Worm (Caenorhabditis elegans) whole organism, L2 larva: Measurements from ENCODE around the gene F44F4.15.

Experiments used
- C34F6.9 ChIP-seq: fragments of 150-350 bp; optimal IDR thresholded peaks from 2 replicates; lab custom pipeline; 2014; ENCODE audit warnings: missing biosample characterization, missing genetic modification characterization
- F13H6.1 ChIP-seq: sonication (generic microtip); optimal IDR thresholded peaks from 2 replicates; lab custom pipeline; 2016; ENCODE audit warnings: missing genetic modification characterization, missing compliant biosample characterization
- R02D3.7 ChIP-seq: fragments of 150-350 bp; optimal IDR thresholded peaks from 2 replicates; lab custom pipeline; 2014; ENCODE audit warnings: missing biosample characterization, missing genetic modification characterization
- ZK546.5 ChIP-seq: sonication (generic microtip); optimal IDR thresholded peaks from 2 replicates; lab custom pipeline; 2017; ENCODE audit warnings: missing biosample characterization, missing genetic modification characterization
- alr-1 ChIP-seq: fragments of 150-350 bp; optimal IDR thresholded peaks from 2 replicates; lab custom pipeline; 2014; ENCODE audit warnings: missing biosample characterization, missing genetic modification characterization
- aly-2 ChIP-seq: fragments of 150-350 bp; optimal IDR thresholded peaks from 2 replicates; lab custom pipeline; 2014; ENCODE audit warnings: missing biosample characterization, missing genetic modification characterization
- ama-1 ChIP-seq: fragments of 150-350 bp; optimal IDR thresholded peaks from 2 replicates; lab custom pipeline; 2018; ENCODE audit warnings: inconsistent platforms
- blmp-1 ChIP-seq: sonication (generic microtip); optimal IDR thresholded peaks from 2 replicates; lab custom pipeline; 2017; ENCODE audit warnings: missing genetic modification characterization, mild to moderate bottlenecking, missing compliant biosample characterization, antibody characterized with exemption, moderate library complexity; ENCODE audit not compliant: insufficient read depth
- ceh-16 ChIP-seq: fragments of 150-350 bp; optimal IDR thresholded peaks from 2 replicates; lab custom pipeline; 2014; ENCODE audit warnings: missing biosample characterization, missing genetic modification characterization
- ceh-82 ChIP-seq: fragments of 150-350 bp; optimal IDR thresholded peaks from 2 replicates; lab custom pipeline; 2014; ENCODE audit warnings: missing biosample characterization, missing genetic modification characterization
- crh-2 ChIP-seq: sonication (generic microtip); optimal IDR thresholded peaks from 2 replicates; lab custom pipeline; 2017; ENCODE audit warnings: missing biosample characterization, missing genetic modification characterization
- dmd-4 ChIP-seq: sonication (generic microtip); optimal IDR thresholded peaks from 2 replicates; lab custom pipeline; 2017; ENCODE audit warnings: missing biosample characterization, missing genetic modification characterization
- egl-27 ChIP-seq: sonication (generic microtip); optimal IDR thresholded peaks from 3 replicates; lab custom pipeline; 2017; ENCODE audit warnings: missing biosample characterization, missing genetic modification reagents, missing genetic modification characterization
- elt-1 ChIP-seq: fragments of 150-350 bp; optimal IDR thresholded peaks from 2 replicates; lab custom pipeline; 2014; ENCODE audit warnings: missing biosample characterization, missing genetic modification characterization
- elt-3 ChIP-seq: sonication (generic microtip); optimal IDR thresholded peaks from 2 replicates; lab custom pipeline; 2017; ENCODE audit warnings: missing biosample characterization, missing genetic modification characterization
- fos-1 ChIP-seq: fragments of 150-350 bp; optimal IDR thresholded peaks from 2 replicates; lab custom pipeline; 2014; ENCODE audit warnings: missing biosample characterization, missing genetic modification characterization
- gmeb-1 ChIP-seq: fragments of 150-350 bp; optimal IDR thresholded peaks from 2 replicates; lab custom pipeline; 2014; ENCODE audit warnings: missing biosample characterization, missing genetic modification characterization
- lin-11 ChIP-seq: fragments of 150-350 bp; sonication (generic microtip); optimal IDR thresholded peaks from 2 replicates; lab custom pipeline; 2014; ENCODE audit warnings: missing biosample characterization, missing genetic modification characterization, inconsistent platforms, mixed read lengths
- lin-13 ChIP-seq: fragments of 150-350 bp; optimal IDR thresholded peaks from 2 replicates; lab custom pipeline; 2014; ENCODE audit warnings: missing biosample characterization, missing genetic modification reagents, missing genetic modification characterization
- lin-39 ChIP-seq: fragments of 150-350 bp; optimal IDR thresholded peaks from 2 replicates; lab custom pipeline; 2014; ENCODE audit warnings: missing biosample characterization, missing genetic modification reagents, missing genetic modification characterization
- lsy-2 ChIP-seq, 2 experiments: fragments of 150-350 bp in 1 of 2; sonication (generic microtip) in 1 of 2; optimal IDR thresholded peaks; 2 replicates each; lab custom pipeline; 2014 to 2017; ENCODE audit warnings: missing biosample characterization in 2 of 2, missing genetic modification characterization in 2 of 2
- mab-5 ChIP-seq: fragments of 150-350 bp; optimal IDR thresholded peaks from 2 replicates; lab custom pipeline; 2014; ENCODE audit warnings: missing biosample characterization, missing genetic modification characterization
- mbf-1 ChIP-seq: sonication (generic microtip); optimal IDR thresholded peaks from 2 replicates; lab custom pipeline; 2017; ENCODE audit warnings: missing biosample characterization, missing genetic modification characterization
- mdl-1 ChIP-seq, 2 experiments: fragments of 150-350 bp in 1 of 2; sonication (generic microtip) in 1 of 2; optimal IDR thresholded peaks; 2 replicates each; lab custom pipeline; 2017; ENCODE audit warnings: missing biosample characterization in 2 of 2, missing genetic modification characterization in 2 of 2
- nhr-10 ChIP-seq: sonication (generic microtip); optimal IDR thresholded peaks from 2 replicates; lab custom pipeline; 2017; ENCODE audit warnings: missing biosample characterization, missing genetic modification characterization
- nhr-11 ChIP-seq: fragments of 150-350 bp; optimal IDR thresholded peaks from 2 replicates; lab custom pipeline; 2014; ENCODE audit warnings: missing biosample characterization, missing genetic modification characterization
- nhr-12 ChIP-seq: fragments of 150-350 bp; optimal IDR thresholded peaks from 2 replicates; lab custom pipeline; 2014; ENCODE audit warnings: missing biosample characterization, missing genetic modification characterization
- nhr-21 ChIP-seq: fragments of 150-350 bp; optimal IDR thresholded peaks from 2 replicates; lab custom pipeline; 2014; ENCODE audit warnings: missing biosample characterization, missing genetic modification characterization
- nhr-23 ChIP-seq: fragments of 150-350 bp; optimal IDR thresholded peaks from 2 replicates; lab custom pipeline; 2014; ENCODE audit warnings: missing biosample characterization, missing genetic modification reagents, missing genetic modification characterization
- nhr-237 ChIP-seq: fragments of 150-350 bp; optimal IDR thresholded peaks from 2 replicates; lab custom pipeline; 2014; ENCODE audit warnings: missing biosample characterization, missing genetic modification characterization
- nhr-25 ChIP-seq: fragments of 150-350 bp; sonication (generic microtip); optimal IDR thresholded peaks from 3 replicates; lab custom pipeline; 2014; ENCODE audit warnings: missing biosample characterization, missing genetic modification characterization
- nhr-6 ChIP-seq: fragments of 150-350 bp; optimal IDR thresholded peaks from 2 replicates; lab custom pipeline; 2014; ENCODE audit warnings: missing biosample characterization, missing genetic modification characterization
- peb-1 ChIP-seq: fragments of 150-350 bp; optimal IDR thresholded peaks from 2 replicates; lab custom pipeline; 2014; ENCODE audit warnings: missing biosample characterization, missing genetic modification characterization
- sem-4 ChIP-seq: fragments of 150-350 bp; optimal IDR thresholded peaks from 2 replicates; lab custom pipeline; 2014; ENCODE audit warnings: missing biosample characterization, missing genetic modification reagents, missing genetic modification characterization
- skn-1 ChIP-seq: sonication (generic microtip); optimal IDR thresholded peaks from 2 replicates; lab custom pipeline; 2017; ENCODE audit warnings: missing biosample characterization, missing genetic modification characterization
- sma-3 ChIP-seq: sonication (generic microtip); optimal IDR thresholded peaks from 2 replicates; lab custom pipeline; 2016; ENCODE audit warnings: missing genetic modification reagents, missing genetic modification characterization, missing compliant biosample characterization
- sma-9 ChIP-seq, 2 experiments: fragments of 150-350 bp in 1 of 2; sonication (generic microtip) in 1 of 2; optimal IDR thresholded peaks; 2 replicates each; lab custom pipeline; 2014 to 2016; ENCODE audit warnings: missing genetic modification characterization in 2 of 2, mild to moderate bottlenecking in 1 of 2, missing biosample characterization in 1 of 2, missing compliant biosample characterization in 1 of 2, missing genetic modification reagents in 1 of 2, moderate library complexity in 1 of 2
- snpc-4 ChIP-seq: fragments of 150-350 bp; optimal IDR thresholded peaks from 2 replicates; lab custom pipeline; 2014; ENCODE audit warnings: missing biosample characterization, missing genetic modification characterization
- unc-39 ChIP-seq: fragments of 150-350 bp; optimal IDR thresholded peaks from 2 replicates; lab custom pipeline; 2014; ENCODE audit warnings: missing biosample characterization, missing genetic modification characterization
- unc-55 ChIP-seq: fragments of 150-350 bp; sonication (generic microtip); optimal IDR thresholded peaks from 3 replicates; lab custom pipeline; 2014; ENCODE audit warnings: missing biosample characterization, missing genetic modification reagents, missing genetic modification characterization
- unc-62 ChIP-seq: fragments of 150-350 bp; optimal IDR thresholded peaks from 2 replicates; lab custom pipeline; 2014; ENCODE audit warnings: missing biosample characterization, missing genetic modification reagents, missing genetic modification characterization
- zag-1 ChIP-seq: fragments of 150-350 bp; optimal IDR thresholded peaks from 2 replicates; lab custom pipeline; 2014; ENCODE audit warnings: missing biosample characterization, missing genetic modification characterization
- ztf-1 ChIP-seq: fragments of 200-800 bp; sonication (Bioruptor generic); conservative IDR thresholded peaks from 2 replicates; pipeline ENCODE4 v1.3.6; 2022; ENCODE audit warnings: missing genetic modification characterization, missing compliant biosample characterization
- ztf-11 ChIP-seq: sonication (generic microtip); optimal IDR thresholded peaks from 2 replicates; lab custom pipeline; 2017; ENCODE audit warnings: missing biosample characterization, missing genetic modification characterization
- ztf-4 ChIP-seq: fragments of 150-350 bp; optimal IDR thresholded peaks from 2 replicates; lab custom pipeline; 2014; ENCODE audit warnings: missing biosample characterization, missing genetic modification characterization

Gene F44F4.15

ce11 chrII:10868670-10869246 is 45.7 kb upstream of the F44F4.15 start, which contains the start of the genes gmps-1 and cap-2 (continued):
- TF ChIP-seq snpc-4 (tag; lab: Kevin White, UChicago) = peak; percentile 79
- peak; percentile 96 for TF ChIP-seq lin-13 (GFP tag; lab: Kevin White, UChicago)
- TF ChIP-seq nhr-6 (tag; lab: Kevin White, UChicago) = peak; percentile 94
- peak; percentile 40 for TF ChIP-seq mbf-1 (tag; lab: Kevin White, UChicago)
- TF ChIP-seq alr-1 = no peak
- TF ChIP-seq ceh-82 (tag; lab: Kevin White, UChicago) = peak; percentile 97
- peak; percentile 88 for TF ChIP-seq nhr-10 (tag; lab: Kevin White, UChicago)
- TF ChIP-seq egl-27 (tag; lab: Kevin White, UChicago) = peak; percentile 95
- TF ChIP-seq nhr-11 = no peak
- TF ChIP-seq aly-2 (tag; lab: Kevin White, UChicago) = peak; percentile 6
- TF ChIP-seq C34F6.9 (tag; lab: Kevin White, UChicago) = peak; percentile 97
- peak; percentile 57 for TF ChIP-seq dmd-4 (tag; lab: Kevin White, UChicago)
- peak; percentile 95 for TF ChIP-seq sem-4 (tag; lab: Kevin White, UChicago)

ce11 chrII:10870698-10871097 is 43.8 kb upstream of the F44F4.15 start:
- TF ChIP-seq lsy-2 (tag; optimal IDR thresholded peaks at IDR 0.05; lab: Kevin White, UChicago) (no peak), lin-13 (GFP tag; lab: Kevin White, UChicago) (no peak), aly-2 (tag; lab: Kevin White, UChicago) (no peak), mab-5 (tag; lab: Kevin White, UChicago) (no peak), lin-11 (tag; lab: Kevin White, UChicago) (no peak), ZK546.5 (tag; lab: Kevin White, UChicago) (no peak), blmp-1 (tag; lab: Kevin White, UChicago) (no peak), ceh-16 (tag; lab: Kevin White, UChicago) (no peak), nhr-12 (tag; lab: Kevin White, UChicago) (no peak), nhr-237 (tag; lab: Kevin White, UChicago) (no peak), peb-1 (tag; lab: Kevin White, UChicago) (no peak), alr-1 (no peak), ztf-4 (tag; lab: Kevin White, UChicago) (no peak)

ce11 chrII:10872541-10872940 is 41.9 kb upstream of the F44F4.15 start, which contains the start of the genes cyn-4 and copz-1:
Gene cyn-4 (minus strand): TSS chrII:10872611.
Gene copz-1 (plus strand): TSS chrII:10872879.
- TF ChIP-seq C34F6.9 (tag; lab: Kevin White, UChicago) = peak; percentile 88
- TF ChIP-seq mbf-1 (tag; lab: Kevin White, UChicago) = no peak
- TF ChIP-seq elt-3 (tag; lab: Kevin White, UChicago) = no peak
- TF ChIP-seq zag-1 (tag; lab: Kevin White, UChicago) = no peak
- TF ChIP-seq peb-1 (tag; lab: Kevin White, UChicago) = no peak
- TF ChIP-seq ztf-4 (tag; lab: Kevin White, UChicago) = peak; percentile 44
- no peak for TF ChIP-seq egl-27 (tag; lab: Kevin White, UChicago)
- no peak for TF ChIP-seq nhr-6 (tag; lab: Kevin White, UChicago)
- peak; percentile 72 for TF ChIP-seq nhr-25
- peak; percentile 74 for TF ChIP-seq gmeb-1 (tag; lab: Kevin White, UChicago)
- TF ChIP-seq elt-1 (tag; lab: Kevin White, UChicago) = no peak
- TF ChIP-seq unc-39 (tag; lab: Kevin White, UChicago) = no peak
- no peak for TF ChIP-seq ztf-11 (tag; lab: Kevin White, UChicago)
- TF ChIP-seq dmd-4 (tag; lab: Kevin White, UChicago) = no peak
- peak; percentile 86 for TF ChIP-seq sma-3 (GFP tag; lab: Kevin White, UChicago)
- TF ChIP-seq nhr-237 (tag; lab: Kevin White, UChicago) = no peak
- TF ChIP-seq unc-62 (GFP tag; lab: Kevin White, UChicago) = no peak
- no peak for TF ChIP-seq nhr-10 (tag; lab: Kevin White, UChicago)
- peak; percentile 58 for TF ChIP-seq sem-4 (tag; lab: Kevin White, UChicago)
- TF ChIP-seq skn-1 = no peak
- TF ChIP-seq ceh-16 (tag; lab: Kevin White, UChicago) = peak; percentile 57
- peak; percentile 90 for TF ChIP-seq unc-55 (GFP tag; lab: Kevin White, UChicago)
- no peak for TF ChIP-seq mdl-1 (tag; optimal IDR thresholded peaks at IDR 0.05; lab: Kevin White, UChicago)
- peak; percentile 78 for TF ChIP-seq lin-13 (GFP tag; lab: Kevin White, UChicago)
- peak; percentile 53 for TF ChIP-seq fos-1 (tag; lab: Kevin White, UChicago)
- TF ChIP-seq nhr-12 (tag; lab: Kevin White, UChicago) = no peak
- no peak for TF ChIP-seq nhr-11
- peak; percentile 87 for TF ChIP-seq sma-9 (GFP tag; optimal IDR thresholded peaks at IDR 0.05; lab: Kevin White, UChicago)
- TF ChIP-seq sma-9 (tag; optimal IDR thresholded peaks at IDR 0.05; lab: Kevin White, UChicago) = no peak
- no peak for TF ChIP-seq nhr-23 (tag; lab: Kevin White, UChicago)
- no peak for TF ChIP-seq ztf-1 (GFP tag; lab: Robert Waterston, UW)
- peak; percentile 94 for TF ChIP-seq R02D3.7
- TF ChIP-seq nhr-21 (tag; lab: Kevin White, UChicago) = peak; percentile 60
- peak; percentile 79 for TF ChIP-seq F13H6.1 (tag; lab: Kevin White, UChicago)
- peak; percentile 92 for TF ChIP-seq crh-2 (tag; lab: Kevin White, UChicago)
- peak; percentile 79 to 95 for TF ChIP-seq lsy-2 (tag; optimal IDR thresholded peaks at IDR 0.05; lab: Kevin White, UChicago)
- no peak for TF ChIP-seq lin-39
- TF ChIP-seq alr-1 = no peak
- TF ChIP-seq ama-1 (lab: Kevin White, UChicago) = no peak
- TF ChIP-seq aly-2 (tag; lab: Kevin White, UChicago) = no peak
- TF ChIP-seq snpc-4 (tag; lab: Kevin White, UChicago) = peak; percentile 11
- TF ChIP-seq ZK546.5 (tag; lab: Kevin White, UChicago) = no peak
- peak; percentile 88 for TF ChIP-seq lin-11 (tag; lab: Kevin White, UChicago)
- TF ChIP-seq ceh-82 (tag; lab: Kevin White, UChicago) = peak; percentile 22
